Fruit fly (Drosophila melanogaster) whole organism, embryonic: ENCODE data around the gene CG10211.

Experiments
- ATbp ChIP-seq: fragments of 200-800 bp; sonication (Bioruptor generic); optimal IDR thresholded peaks from 2 replicates; lab custom pipeline; 2017; ENCODE audit warnings: missing biosample characterization, mild to moderate bottlenecking, missing genetic modification characterization, missing genetic modification reagents
- C15 ChIP-seq: fragments of 200-800 bp; sonication (Bioruptor generic); IDR thresholded peaks from 3 replicates; pipeline ENCODE4 v1.3.6; 2022; ENCODE audit warnings: missing biosample characterization, missing genetic modification characterization
- CG10431 ChIP-seq: fragments of 200-800 bp; sonication (Bioruptor generic); optimal IDR thresholded peaks from 3 replicates; lab custom pipeline; 2018; ENCODE audit warnings: missing biosample characterization, mild to moderate bottlenecking, missing genetic modification characterization
- CG11085 ChIP-seq: fragments of 200-800 bp; sonication (Bioruptor generic); IDR thresholded peaks from 2 replicates; pipeline ENCODE4 v1.3.6; 2022; ENCODE audit warnings: missing biosample characterization, missing genetic modification characterization
- CG12219 ChIP-seq: fragments of 200-800 bp; sonication (Bioruptor generic); optimal IDR thresholded peaks from 3 replicates; lab custom pipeline; 2018; ENCODE audit warnings: missing biosample characterization, mild to moderate bottlenecking, missing genetic modification characterization
- CG13123 ChIP-seq: fragments of 200-800 bp; sonication (Bioruptor generic); optimal IDR thresholded peaks from 2 replicates; lab custom pipeline; 2016; ENCODE audit warnings: missing biosample characterization, missing genetic modification characterization
- CG14014 ChIP-seq: fragments of 200-800 bp; sonication (Bioruptor generic); IDR thresholded peaks from 2 replicates; pipeline ENCODE4 v1.3.6; 2022; ENCODE audit warnings: missing biosample characterization, missing genetic modification characterization
- CG2129 ChIP-seq: fragments of 200-800 bp; sonication (Bioruptor generic); IDR thresholded peaks from 2 replicates; pipeline ENCODE4 v1.3.6; 2022; ENCODE audit warnings: missing biosample characterization, missing genetic modification characterization; ENCODE audit not compliant: partially characterized antibody
- CG2889 ChIP-seq: fragments of 200-800 bp; sonication (Bioruptor generic); IDR thresholded peaks from 3 replicates; pipeline ENCODE4 v1.3.6; 2022; ENCODE audit warnings: missing biosample characterization, missing genetic modification characterization
- CG31224 ChIP-seq: fragments of 200-800 bp; sonication (Bioruptor generic); IDR thresholded peaks from 2 replicates; pipeline ENCODE4 v1.3.6; 2022; ENCODE audit warnings: missing biosample characterization, missing genetic modification characterization
- CG4328 ChIP-seq: fragments of 200-800 bp; sonication (Bioruptor generic); optimal IDR thresholded peaks from 3 replicates; lab custom pipeline; 2017; ENCODE audit warnings: missing biosample characterization, missing genetic modification reagents, missing genetic modification characterization
- CG4360 ChIP-seq: fragments of 200-800 bp; sonication (Bioruptor generic); IDR thresholded peaks from 2 replicates; pipeline ENCODE4 v1.3.6; 2022; ENCODE audit warnings: missing biosample characterization, missing genetic modification characterization
- CG43689 ChIP-seq: fragments of 200-800 bp; sonication (Bioruptor generic); IDR thresholded peaks from 2 replicates; pipeline ENCODE4 v1.3.6; 2022; ENCODE audit warnings: missing biosample characterization, missing genetic modification characterization
- CG4617 ChIP-seq: fragments of 200-800 bp; sonication (Bioruptor generic); optimal IDR thresholded peaks from 3 replicates; lab custom pipeline; 2016; ENCODE audit warnings: missing biosample characterization, missing genetic modification characterization, borderline replicate concordance
- CG6254 ChIP-seq: fragments of 200-800 bp; sonication (Bioruptor generic); optimal IDR thresholded peaks from 3 replicates; lab custom pipeline; 2017; ENCODE audit warnings: mild to moderate bottlenecking, missing biosample characterization, missing genetic modification reagents, missing genetic modification characterization
- CG6272 ChIP-seq: fragments of 200-800 bp; sonication (Bioruptor generic); IDR thresholded peaks from 2 replicates; pipeline ENCODE4 v1.3.6; 2022; ENCODE audit warnings: missing biosample characterization, missing genetic modification characterization
- CG6654 ChIP-seq: fragments of 200-800 bp; sonication (Bioruptor generic); optimal IDR thresholded peaks from 2 replicates; lab custom pipeline; 2017; ENCODE audit warnings: missing biosample characterization, mild to moderate bottlenecking, missing genetic modification characterization
- CG7357 ChIP-seq: fragments of 200-800 bp; sonication (Bioruptor generic); IDR thresholded peaks from 3 replicates; pipeline ENCODE4 v1.3.6; 2022; ENCODE audit warnings: missing biosample characterization, missing genetic modification characterization
- CG7745 ChIP-seq: fragments of 200-800 bp; sonication (Bioruptor generic); optimal IDR thresholded peaks from 2 replicates; lab custom pipeline; 2018; ENCODE audit warnings: missing biosample characterization, mild to moderate bottlenecking, missing genetic modification characterization, moderate library complexity
- D19A ChIP-seq: fragments of 200-800 bp; optimal IDR thresholded peaks from 3 replicates; lab custom pipeline; 2019; ENCODE audit warnings: missing biosample characterization, mild to moderate bottlenecking, missing genetic modification characterization, moderate library complexity
- Dbx ChIP-seq: fragments of 200-800 bp; sonication (Bioruptor generic); IDR thresholded peaks from 3 replicates; pipeline ENCODE4 v1.3.6; 2022; ENCODE audit warnings: missing biosample characterization, missing genetic modification characterization
- Dek ChIP-seq: fragments of 200-800 bp; sonication (Bioruptor generic); optimal IDR thresholded peaks from 3 replicates; lab custom pipeline; 2019; ENCODE audit warnings: missing biosample characterization, mild to moderate bottlenecking, missing genetic modification characterization, moderate library complexity
- E2f2 ChIP-seq: fragments of 200-800 bp; sonication (Bioruptor generic); IDR thresholded peaks from 2 replicates; pipeline ENCODE4 v1.3.6; 2022; ENCODE audit warnings: missing biosample characterization, missing genetic modification characterization
- HLH4C ChIP-seq: fragments of 200-800 bp; sonication (Bioruptor generic); IDR thresholded peaks from 3 replicates; pipeline ENCODE4 v1.3.6; 2022; ENCODE audit warnings: missing biosample characterization, missing genetic modification characterization; ENCODE audit not compliant: partially characterized antibody
- Lpt ChIP-seq: fragments of >200 bp; optimal IDR thresholded peaks from 2 replicates; lab custom pipeline; 2018; ENCODE audit warnings: missing biosample characterization, missing genetic modification characterization
- Mrtf ChIP-seq: fragments of 200-800 bp; sonication (Bioruptor generic); IDR thresholded peaks from 3 replicates; pipeline ENCODE4 v1.3.6; 2022; ENCODE audit warnings: missing biosample characterization, missing genetic modification characterization
- Poxn ChIP-seq: fragments of 200-800 bp; sonication (Bioruptor generic); IDR thresholded peaks from 2 replicates; pipeline ENCODE4 v1.3.6; 2022; ENCODE audit warnings: missing biosample characterization, missing genetic modification characterization
- Side ChIP-seq: fragments of 200-800 bp; sonication (Bioruptor generic); optimal IDR thresholded peaks from 2 replicates; lab custom pipeline; 2016; ENCODE audit warnings: missing biosample characterization, missing genetic modification characterization
- TFAM ChIP-seq: fragments of 200-800 bp; sonication (Bioruptor generic); optimal IDR thresholded peaks from 2 replicates; lab custom pipeline; 2017; ENCODE audit warnings: missing biosample characterization, missing genetic modification characterization, inconsistent platforms
- ab ChIP-seq: fragments of 200-800 bp; sonication (Bioruptor generic); optimal IDR thresholded peaks from 2 replicates; lab custom pipeline; 2016; ENCODE audit warnings: missing biosample characterization, missing genetic modification characterization
- aop ChIP-seq: fragments of 200-800 bp; sonication (Bioruptor generic); IDR thresholded peaks from 2 replicates; pipeline ENCODE4 v1.3.6; 2022; ENCODE audit warnings: missing biosample characterization, missing genetic modification characterization
- bbx ChIP-seq: fragments of 200-800 bp; sonication (Bioruptor generic); IDR thresholded peaks from 2 replicates; pipeline ENCODE4 v1.3.6; 2022; ENCODE audit warnings: missing biosample characterization, missing genetic modification characterization; ENCODE audit not compliant: partially characterized antibody
- br ChIP-seq: fragments of >200 bp; optimal IDR thresholded peaks from 2 replicates; lab custom pipeline; 2017
- disco-r ChIP-seq: fragments of 200-800 bp; sonication (Bioruptor generic); optimal IDR thresholded peaks from 2 replicates; lab custom pipeline; 2016; ENCODE audit warnings: missing biosample characterization, missing genetic modification characterization
- fd64A ChIP-seq: fragments of 200-800 bp; sonication (Bioruptor generic); optimal IDR thresholded peaks from 3 replicates; lab custom pipeline; 2018; ENCODE audit warnings: missing biosample characterization, mild to moderate bottlenecking, missing genetic modification characterization
- gem ChIP-seq: fragments of 200-800 bp; sonication (Bioruptor generic); optimal IDR thresholded peaks from 2 replicates; lab custom pipeline; 2019; ENCODE audit warnings: missing biosample characterization, mild to moderate bottlenecking, missing genetic modification characterization, moderate library complexity
- grau ChIP-seq: fragments of 200-800 bp; optimal IDR thresholded peaks from 3 replicates; lab custom pipeline; 2019; ENCODE audit warnings: missing biosample characterization, mild to moderate bottlenecking, missing genetic modification characterization, moderate library complexity
- jing ChIP-seq: fragments of 200-800 bp; sonication (Bioruptor generic); optimal IDR thresholded peaks from 2 replicates; lab custom pipeline; 2018; ENCODE audit warnings: missing biosample characterization, mild to moderate bottlenecking, missing genetic modification characterization
- luna ChIP-seq: fragments of 200-800 bp; sonication (Bioruptor generic); optimal IDR thresholded peaks from 2 replicates; lab custom pipeline; 2016; ENCODE audit warnings: missing biosample characterization, missing genetic modification characterization
- nerfin-2 ChIP-seq: fragments of 200-800 bp; sonication (Bioruptor generic); IDR thresholded peaks from 2 replicates; pipeline ENCODE4 v1.3.6; 2022; ENCODE audit warnings: missing biosample characterization, missing genetic modification characterization; ENCODE audit not compliant: partially characterized antibody
- nmo ChIP-seq: fragments of 200-800 bp; sonication (Bioruptor generic); optimal IDR thresholded peaks from 2 replicates; lab custom pipeline; 2018; ENCODE audit warnings: missing biosample characterization, mild to moderate bottlenecking, missing genetic modification characterization, moderate library complexity
- pan ChIP-seq, 4 experiments: fragments of >200 bp in 3 of 4; fragments of 200-800 bp in 1 of 4; sonication (Bioruptor generic) in 1 of 4; optimal IDR thresholded peaks in 3 of 4; IDR thresholded peaks in 1 of 4; 2 replicates each; pipeline versions ENCODE4 v1.3.6 to Lab custom; 2017 to 2022; ENCODE audit warnings: missing biosample characterization in 2 of 4, missing genetic modification characterization in 2 of 4, mixed read lengths in 1 of 4
- pzg ChIP-seq: fragments of 200-800 bp; sonication (Bioruptor generic); optimal IDR thresholded peaks from 3 replicates; lab custom pipeline; 2018; ENCODE audit warnings: missing biosample characterization, mild to moderate bottlenecking, missing genetic modification characterization, moderate library complexity
- ro ChIP-seq: fragments of 200-800 bp; sonication (Bioruptor generic); IDR thresholded peaks from 2 replicates; pipeline ENCODE4 v1.3.6; 2022; ENCODE audit warnings: missing biosample characterization, missing genetic modification characterization
- sisA ChIP-seq: fragments of 200-800 bp; sonication (Bioruptor generic); IDR thresholded peaks from 2 replicates; pipeline ENCODE4 v1.3.6; 2022; ENCODE audit warnings: missing biosample characterization, missing genetic modification characterization
- slbo ChIP-seq: fragments of 200-800 bp; sonication (Bioruptor generic); IDR thresholded peaks from 2 replicates; pipeline ENCODE4 v1.3.6; 2022; ENCODE audit warnings: missing biosample characterization, missing genetic modification characterization
- slou ChIP-seq: fragments of 200-800 bp; sonication (Bioruptor generic); optimal IDR thresholded peaks from 3 replicates; lab custom pipeline; 2016; ENCODE audit warnings: missing biosample characterization, missing genetic modification characterization
- so ChIP-seq: fragments of 200-800 bp; sonication (Bioruptor generic); IDR thresholded peaks from 3 replicates; pipeline ENCODE4 v1.3.6; 2022; ENCODE audit warnings: missing biosample characterization, missing genetic modification characterization
- stwl ChIP-seq: fragments of 200-800 bp; sonication (Bioruptor generic); optimal IDR thresholded peaks from 3 replicates; lab custom pipeline; 2018; ENCODE audit warnings: missing biosample characterization, mild to moderate bottlenecking, missing genetic modification characterization, moderate library complexity
- usp ChIP-seq: fragments of >200 bp; optimal IDR thresholded peaks from 2 replicates; lab custom pipeline; 2017; ENCODE audit warnings: missing biosample characterization, missing genetic modification characterization
- vnd ChIP-seq: fragments of 200-800 bp; sonication (Bioruptor generic); IDR thresholded peaks from 3 replicates; pipeline ENCODE4 v1.3.6; 2022; ENCODE audit warnings: missing biosample characterization, missing genetic modification characterization; ENCODE audit not compliant: partially characterized antibody
- zfh2 ChIP-seq: fragments of 200-800 bp; sonication (Bioruptor generic); optimal IDR thresholded peaks from 2 replicates; lab custom pipeline; 2016; ENCODE audit warnings: missing biosample characterization, missing genetic modification characterization

Gene CG10211

DNA sequence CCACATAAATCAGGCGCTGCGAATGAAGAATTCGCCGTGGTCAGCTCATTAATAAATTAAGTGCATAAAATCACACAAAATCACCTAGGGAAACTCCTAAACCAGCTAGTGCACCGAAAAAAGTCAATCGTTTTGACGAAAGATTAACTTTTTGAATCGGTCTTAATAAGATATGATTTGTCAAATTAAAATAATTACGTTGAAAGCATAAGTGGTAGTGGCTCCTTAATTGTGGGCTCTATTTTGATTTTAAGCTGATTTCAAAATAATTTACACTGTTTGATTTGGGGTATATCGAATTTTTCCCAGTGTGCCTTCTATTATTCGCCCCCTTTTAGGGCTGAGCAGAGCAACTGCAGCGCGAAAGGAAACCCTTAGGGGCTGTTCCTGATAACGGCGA is 11.8 kb upstream of the CG10211 start (continued):
- TF ChIP-seq CG7745 (no peak), TFAM (GFP tag; lab: Kevin White, UChicago) (no peak), CG6272 (GFP tag; lab: Robert Waterston, UW) (no peak), C15 (GFP tag; lab: Robert Waterston, UW) (no peak), D19A (tag; lab: Kevin White, UChicago) (peak; percentile 30), CG7357 (GFP tag; lab: Robert Waterston, UW) (no peak), CG6254 (peak; percentile 44), br (no peak), slbo (no peak), bbx (GFP tag; lab: Robert Waterston, UW) (no peak), gem (tag; lab: Kevin White, UChicago) (peak; percentile 71), ATbp (GFP tag; lab: Kevin White, UChicago) (peak; percentile 22), CG13123 (no peak), so (GFP tag; lab: Robert Waterston, UW) (no peak), ro (GFP tag; lab: Robert Waterston, UW) (no peak), pzg (GFP tag; lab: Kevin White, UChicago) (no peak), zfh2 (GFP tag; lab: Kevin White, UChicago) (no peak), grau (peak; percentile 45), CG12219 (GFP tag; lab: Kevin White, UChicago) (peak; percentile 5), ab (no peak), HLH4C (GFP tag; lab: Robert Waterston, UW) (no peak), nmo (GFP tag; lab: Kevin White, UChicago) (peak; percentile 51), CG2129 (GFP tag; lab: Robert Waterston, UW) (no peak), vnd (no peak), CG11085 (GFP tag; lab: Robert Waterston, UW) (no peak), CG4328 (no peak), Side (GFP tag; lab: Kevin White, UChicago) (no peak), pan (optimal IDR thresholded peaks at IDR 0.05; lab: Kevin White, UChicago) (no peak), pan (GFP tag; optimal IDR thresholded peaks at IDR 0.05 in 1 of 2, IDR thresholded peaks at IDR 0.05 in 1 of 2) (no peak), nerfin-2 (GFP tag; lab: Robert Waterston, UW) (no peak), luna (GFP tag; lab: Kevin White, UChicago) (no peak), aop (no peak), Poxn (GFP tag; lab: Robert Waterston, UW) (no peak), sisA (GFP tag; lab: Robert Waterston, UW) (no peak), CG6654 (no peak), slou (GFP tag; lab: Kevin White, UChicago) (no peak), CG4360 (GFP tag; lab: Robert Waterston, UW) (no peak), Mrtf (no peak), Dek (tag; lab: Kevin White, UChicago) (no peak), Dbx (GFP tag; lab: Robert Waterston, UW) (no peak), CG10431 (GFP tag; lab: Kevin White, UChicago) (no peak), fd64A (GFP tag; lab: Kevin White, UChicago) (no peak), usp (no peak), jing (GFP tag; lab: Kevin White, UChicago) (peak; percentile 15), CG43689 (GFP tag; lab: Robert Waterston, UW) (no peak), CG14014 (no peak), Lpt (GFP tag; lab: Kevin White, UChicago) (no peak), CG2889 (no peak), CG4617 (no peak), disco-r (no peak), E2f2 (GFP tag; lab: Robert Waterston, UW) (no peak), CG31224 (GFP tag; lab: Robert Waterston, UW) (no peak), stwl (tag; lab: Kevin White, UChicago) (no peak)
